Worm (Caenorhabditis elegans): ENCODE data around the gene K02A6.2.

K02A6.2 gene

ce11 chrX:8233554-8233953 lies 8.7 kb upstream of the K02A6.2 start:
- TF ChIP-seq mdl-1 (tag; optimal IDR thresholded peaks at IDR 0.05) (no peak), jun-1 (tag; optimal IDR thresholded peaks at IDR 0.05) (no peak), nhr-25 (tag; optimal IDR thresholded peaks at IDR 0.05) (no peak), pha-4 (tag; optimal IDR thresholded peaks at IDR 0.05) (no peak), ceh-28 (tag; optimal IDR thresholded peaks at IDR 0.05) (no peak), ztf-4 (tag; optimal IDR thresholded peaks at IDR 0.05) (no peak), nhr-11 (tag; optimal IDR thresholded peaks at IDR 0.05) (no peak), unc-39 (tag; optimal IDR thresholded peaks at IDR 0.05) (no peak)

ce11 chrX:8231858-8232257 lies 7.0 kb upstream of the K02A6.2 start, which contains the start of gene K02A6.3:
Gene K02A6.3 (minus strand): TSS chrX:8231931.
- peak; percentile 41 for TF ChIP-seq R02D3.7 (tag; optimal IDR thresholded peaks at IDR 0.05)
- no peak for TF ChIP-seq lin-15B (tag; optimal IDR thresholded peaks at IDR 0.05)
- TF ChIP-seq hmg-11 (tag; optimal IDR thresholded peaks at IDR 0.05): peak; percentile 85
- TF ChIP-seq elt-3 (tag; optimal IDR thresholded peaks at IDR 0.05): no peak
- no peak for TF ChIP-seq fkh-2 (tag; optimal IDR thresholded peaks at IDR 0.05)
- no peak for TF ChIP-seq fos-1 (tag; optimal IDR thresholded peaks at IDR 0.05)
- no peak for TF ChIP-seq ceh-82 (tag; optimal IDR thresholded peaks at IDR 0.05)
- TF ChIP-seq nfya-1 (tag; optimal IDR thresholded peaks at IDR 0.05; ENCODE audit: insufficient read depth): peak; percentile 86
- TF ChIP-seq unc-39 (tag; optimal IDR thresholded peaks at IDR 0.05): no peak
- peak; percentile 76 for TF ChIP-seq lin-39 (tag; optimal IDR thresholded peaks at IDR 0.05)
- TF ChIP-seq egl-5 (tag; optimal IDR thresholded peaks at IDR 0.05): no peak
- TF ChIP-seq nhr-11 (tag; optimal IDR thresholded peaks at IDR 0.05): peak; percentile 59
- peak; percentile 76 for TF ChIP-seq ama-1 (optimal IDR thresholded peaks at IDR 0.05)
- TF ChIP-seq nhr-76 (tag; optimal IDR thresholded peaks at IDR 0.05): peak; percentile 28
- peak; percentile 71 for TF ChIP-seq tbx-2 (tag; optimal IDR thresholded peaks at IDR 0.05)
- TF ChIP-seq fkh-10 (GFP tag; optimal IDR thresholded peaks at IDR 0.05): no peak
- TF ChIP-seq aly-2 (tag; optimal IDR thresholded peaks at IDR 0.05): no peak
- TF ChIP-seq nhr-237 (tag; optimal IDR thresholded peaks at IDR 0.05): no peak
- no peak for TF ChIP-seq nhr-12 (tag; optimal IDR thresholded peaks at IDR 0.05)
- TF ChIP-seq zag-1 (tag; optimal IDR thresholded peaks at IDR 0.05): no peak
- TF ChIP-seq ceh-16 (tag; optimal IDR thresholded peaks at IDR 0.05): no peak
- peak; percentile 94 for TF ChIP-seq nhr-25 (tag; optimal IDR thresholded peaks at IDR 0.05)
- no peak for TF ChIP-seq ztf-11 (tag; optimal IDR thresholded peaks at IDR 0.05)
- peak; percentile 81 for TF ChIP-seq pqm-1 (tag; optimal IDR thresholded peaks at IDR 0.05)
- TF ChIP-seq mml-1 (tag; optimal IDR thresholded peaks at IDR 0.05): no peak
- TF ChIP-seq unc-62 (GFP tag; optimal IDR thresholded peaks at IDR 0.05): no peak
- TF ChIP-seq ceh-28 (tag; optimal IDR thresholded peaks at IDR 0.05): peak; percentile 92
- TF ChIP-seq lsy-12 (tag; optimal IDR thresholded peaks at IDR 0.05): peak; percentile 84
- no peak for TF ChIP-seq daf-12 (tag; optimal IDR thresholded peaks at IDR 0.05)
- no peak for TF ChIP-seq nhr-67 (tag; optimal IDR thresholded peaks at IDR 0.05)
- peak in 1 of 2 experiments; percentile 59 for TF ChIP-seq eor-1 (tag; optimal IDR thresholded peaks at IDR 0.05)
- TF ChIP-seq nhr-28 (tag; optimal IDR thresholded peaks at IDR 0.05): no peak
- no peak for TF ChIP-seq ceh-9 (tag; optimal IDR thresholded peaks at IDR 0.05)
- TF ChIP-seq sea-2 (GFP tag; optimal IDR thresholded peaks at IDR 0.05): peak; percentile 29
- peak; percentile 88 for TF ChIP-seq jun-1 (tag; optimal IDR thresholded peaks at IDR 0.05)
- TF ChIP-seq nhr-23 (tag; optimal IDR thresholded peaks at IDR 0.05): peak; percentile 84
- peak; percentile 78 for TF ChIP-seq elt-2 (tag; optimal IDR thresholded peaks at IDR 0.05)
- TF ChIP-seq snpc-4 (tag; optimal IDR thresholded peaks at IDR 0.05): peak; percentile 38
- peak; percentile 99 for TF ChIP-seq pha-4 (tag; optimal IDR thresholded peaks at IDR 0.05)
- TF ChIP-seq ZK546.5 (tag; optimal IDR thresholded peaks at IDR 0.05): no peak
- TF ChIP-seq skn-1 (tag; optimal IDR thresholded peaks at IDR 0.05): peak; percentile 85
- TF ChIP-seq ztf-4 (tag; optimal IDR thresholded peaks at IDR 0.05): peak; percentile 61
- TF ChIP-seq nhr-43 (tag; optimal IDR thresholded peaks at IDR 0.05; ENCODE audit: poor library complexity, severe bottlenecking): peak; percentile 92
- no peak for TF ChIP-seq nhr-77 (tag; optimal IDR thresholded peaks at IDR 0.05)
- peak; percentile 47 for TF ChIP-seq egl-27 (tag; optimal IDR thresholded peaks at IDR 0.05)
- TF ChIP-seq mdl-1 (tag; optimal IDR thresholded peaks at IDR 0.05): peak; percentile 95
- TF ChIP-seq elt-1 (tag; optimal IDR thresholded peaks at IDR 0.05): peak; percentile 4

Measured in whole organism, L3 larva.